Worm (Caenorhabditis elegans) whole organism, L3 larva: ENCODE data around the gene rad-54.L2.

Experiments used
- aly-2 ChIP-seq: fragments of 150-350 bp; optimal IDR thresholded peaks from 2 replicates; lab custom pipeline; 2014; ENCODE audit warnings: missing biosample characterization, missing genetic modification characterization
- fkh-10 ChIP-seq: sonication (generic microtip); optimal IDR thresholded peaks from 2 replicates; lab custom pipeline; 2017; ENCODE audit warnings: missing biosample characterization, missing genetic modification reagents, missing genetic modification characterization
- hmg-11 ChIP-seq: sonication (generic microtip); optimal IDR thresholded peaks from 2 replicates; lab custom pipeline; 2016; ENCODE audit warnings: missing genetic modification characterization, missing compliant biosample characterization
- mml-1 ChIP-seq: fragments of 150-350 bp; sonication (generic microtip); optimal IDR thresholded peaks from 3 replicates; lab custom pipeline; 2014; ENCODE audit warnings: missing biosample characterization, missing genetic modification characterization
- nhr-237 ChIP-seq: fragments of 150-350 bp; optimal IDR thresholded peaks from 2 replicates; lab custom pipeline; 2014; ENCODE audit warnings: missing biosample characterization, missing genetic modification characterization
- nhr-76 ChIP-seq: fragments of 150-350 bp; sonication (generic microtip); optimal IDR thresholded peaks from 5 replicates; lab custom pipeline; 2014; ENCODE audit warnings: missing biosample characterization, missing genetic modification characterization
- snpc-4 ChIP-seq: fragments of 150-350 bp; optimal IDR thresholded peaks from 2 replicates; lab custom pipeline; 2014; ENCODE audit warnings: missing biosample characterization, missing genetic modification characterization
- unc-62 ChIP-seq: fragments of 150-350 bp; sonication (generic microtip); optimal IDR thresholded peaks from 4 replicates; lab custom pipeline; 2014; ENCODE audit warnings: missing biosample characterization, missing genetic modification reagents, missing genetic modification characterization
- ztf-11 ChIP-seq: fragments of 150-350 bp; optimal IDR thresholded peaks from 2 replicates; lab custom pipeline; 2014; ENCODE audit warnings: missing biosample characterization, missing genetic modification characterization

DNA sequence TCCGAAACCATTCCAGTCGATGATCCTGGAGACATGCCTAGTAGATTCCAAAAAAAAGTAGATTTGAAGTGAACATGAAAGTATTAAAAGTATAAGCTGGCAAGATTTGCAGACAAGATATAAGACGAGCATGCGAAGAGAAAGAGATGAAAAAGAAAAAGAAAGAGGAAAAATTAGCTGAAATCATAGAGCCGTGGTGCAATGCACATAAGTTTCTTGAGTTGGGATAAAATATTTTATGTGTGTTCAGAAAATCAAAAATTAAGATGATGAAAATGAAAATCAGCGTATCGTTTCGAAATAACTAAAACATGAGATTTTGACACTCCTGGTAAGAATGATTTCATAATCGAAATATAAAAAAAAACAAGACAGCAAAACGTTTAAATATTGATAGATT, 49.4 kb upstream of the rad-54.L2 start, which contains the start of gene T11B7.2:
- TF ChIP-seq snpc-4 (tag; lab: Kevin White, UChicago): no peak
- no peak for TF ChIP-seq ztf-11 (tag; lab: Kevin White, UChicago)
- no peak for TF ChIP-seq nhr-76
- no peak for TF ChIP-seq unc-62
- TF ChIP-seq hmg-11 (tag; lab: Kevin White, UChicago): no peak
- no peak for TF ChIP-seq fkh-10 (GFP tag; lab: Kevin White, UChicago)
- TF ChIP-seq mml-1 (tag; lab: Kevin White, UChicago): no peak
- TF ChIP-seq aly-2 (tag; lab: Kevin White, UChicago): no peak
- TF ChIP-seq nhr-237 (tag; lab: Kevin White, UChicago): no peak
